Worm (Caenorhabditis elegans) whole organism, L3 larva: Measurements from ENCODE around the gene col-19.

Experiments
- R02D3.7 ChIP-seq: fragments of 150-350 bp; optimal IDR thresholded peaks from 2 replicates; lab custom pipeline; 2014; ENCODE audit warnings: missing biosample characterization, missing genetic modification characterization
- ZK546.5 ChIP-seq: sonication (generic microtip); optimal IDR thresholded peaks from 2 replicates; lab custom pipeline; 2017; ENCODE audit warnings: missing biosample characterization, missing genetic modification characterization
- aly-2 ChIP-seq: fragments of 150-350 bp; optimal IDR thresholded peaks from 2 replicates; lab custom pipeline; 2014; ENCODE audit warnings: missing biosample characterization, missing genetic modification characterization
- ceh-16 ChIP-seq: sonication (generic microtip); optimal IDR thresholded peaks from 2 replicates; lab custom pipeline; 2017; ENCODE audit warnings: missing biosample characterization, missing genetic modification characterization
- ceh-28 ChIP-seq: fragments of 150-350 bp; optimal IDR thresholded peaks from 2 replicates; lab custom pipeline; 2014; ENCODE audit warnings: missing biosample characterization, missing genetic modification reagents, missing genetic modification characterization
- ceh-82 ChIP-seq: fragments of 150-350 bp; optimal IDR thresholded peaks from 2 replicates; lab custom pipeline; 2014; ENCODE audit warnings: missing biosample characterization, missing genetic modification characterization
- ceh-9 ChIP-seq: sonication (generic microtip); optimal IDR thresholded peaks from 2 replicates; lab custom pipeline; 2018; ENCODE audit warnings: missing biosample characterization, missing genetic modification characterization
- daf-12 ChIP-seq: fragments of 150-350 bp; optimal IDR thresholded peaks from 2 replicates; lab custom pipeline; 2014; ENCODE audit warnings: missing biosample characterization, missing genetic modification reagents, missing genetic modification characterization
- egl-27 ChIP-seq: sonication (generic microtip); optimal IDR thresholded peaks from 4 replicates; lab custom pipeline; 2017; ENCODE audit warnings: missing biosample characterization, missing genetic modification reagents, missing genetic modification characterization
- egl-5 ChIP-seq: fragments of 150-350 bp; optimal IDR thresholded peaks from 2 replicates; lab custom pipeline; 2017; ENCODE audit warnings: missing biosample characterization, missing genetic modification reagents, missing genetic modification characterization, inconsistent platforms
- elt-1 ChIP-seq: fragments of 150-350 bp; optimal IDR thresholded peaks from 2 replicates; lab custom pipeline; 2014; ENCODE audit warnings: missing biosample characterization, missing genetic modification characterization
- elt-2 ChIP-seq: sonication (generic microtip); optimal IDR thresholded peaks from 2 replicates; lab custom pipeline; 2016; ENCODE audit warnings: missing genetic modification reagents, mild to moderate bottlenecking, missing genetic modification characterization, missing compliant biosample characterization
- elt-3 ChIP-seq, 3 experiments: fragments of 150-350 bp in 1 of 3; sonication (generic microtip) in 2 of 3; optimal IDR thresholded peaks; 2 replicates in 2 of 3; 4 replicates in 1 of 3; lab custom pipeline; 2014 to 2017; ENCODE audit warnings: missing biosample characterization in 3 of 3, missing genetic modification characterization in 3 of 3
- fkh-2 ChIP-seq: fragments of 150-350 bp; optimal IDR thresholded peaks from 2 replicates; lab custom pipeline; 2014; ENCODE audit warnings: missing biosample characterization, missing genetic modification reagents, missing genetic modification characterization
- fos-1 ChIP-seq: fragments of 150-350 bp; optimal IDR thresholded peaks from 2 replicates; lab custom pipeline; 2014; ENCODE audit warnings: missing biosample characterization, missing genetic modification characterization
- hmg-11 ChIP-seq: sonication (generic microtip); optimal IDR thresholded peaks from 2 replicates; lab custom pipeline; 2016; ENCODE audit warnings: missing genetic modification characterization, missing compliant biosample characterization
- jun-1 ChIP-seq: fragments of 150-350 bp; optimal IDR thresholded peaks from 2 replicates; lab custom pipeline; 2014; ENCODE audit warnings: missing biosample characterization, missing genetic modification reagents, missing genetic modification characterization
- lin-15B ChIP-seq: fragments of 150-350 bp; optimal IDR thresholded peaks from 2 replicates; lab custom pipeline; 2014; ENCODE audit warnings: missing biosample characterization, missing genetic modification characterization
- mdl-1 ChIP-seq: fragments of 150-350 bp; optimal IDR thresholded peaks from 2 replicates; lab custom pipeline; 2014; ENCODE audit warnings: missing biosample characterization, missing genetic modification characterization
- mml-1 ChIP-seq: fragments of 150-350 bp; sonication (generic microtip); optimal IDR thresholded peaks from 3 replicates; lab custom pipeline; 2014; ENCODE audit warnings: missing biosample characterization, missing genetic modification characterization
- nfya-1 ChIP-seq: sonication (generic microtip); optimal IDR thresholded peaks from 2 replicates; lab custom pipeline; 2017; ENCODE audit warnings: missing genetic modification characterization, mild to moderate bottlenecking, missing compliant biosample characterization, antibody characterized with exemption, moderate library complexity; ENCODE audit not compliant: insufficient read depth
- nhr-11 ChIP-seq: fragments of 150-350 bp; optimal IDR thresholded peaks from 2 replicates; lab custom pipeline; 2014; ENCODE audit warnings: missing biosample characterization, missing genetic modification characterization
- nhr-12 ChIP-seq: fragments of 150-350 bp; optimal IDR thresholded peaks from 2 replicates; lab custom pipeline; 2014; ENCODE audit warnings: missing biosample characterization, missing genetic modification characterization
- nhr-237 ChIP-seq: fragments of 150-350 bp; optimal IDR thresholded peaks from 2 replicates; lab custom pipeline; 2014; ENCODE audit warnings: missing biosample characterization, missing genetic modification characterization
- nhr-25 ChIP-seq: sonication (generic microtip); optimal IDR thresholded peaks from 2 replicates; lab custom pipeline; 2017; ENCODE audit warnings: missing biosample characterization, missing genetic modification characterization
- nhr-28 ChIP-seq: fragments of 150-350 bp; optimal IDR thresholded peaks from 2 replicates; lab custom pipeline; 2014; ENCODE audit warnings: missing biosample characterization, missing genetic modification characterization
- nhr-43 ChIP-seq: sonication (generic microtip); optimal IDR thresholded peaks from 2 replicates; lab custom pipeline; 2016; ENCODE audit warnings: mild to moderate bottlenecking, missing genetic modification characterization, missing compliant biosample characterization; ENCODE audit not compliant: poor library complexity, severe bottlenecking
- nhr-67 ChIP-seq: fragments of 150-350 bp; optimal IDR thresholded peaks from 2 replicates; lab custom pipeline; 2014; ENCODE audit warnings: missing biosample characterization, missing genetic modification characterization
- nhr-77 ChIP-seq: fragments of 150-350 bp; optimal IDR thresholded peaks from 2 replicates; lab custom pipeline; 2014; ENCODE audit warnings: missing biosample characterization, missing genetic modification characterization
- pha-4 ChIP-seq: fragments of 150-350 bp; optimal IDR thresholded peaks from 2 replicates; lab custom pipeline; 2014; ENCODE audit warnings: missing biosample characterization, missing genetic modification reagents, missing genetic modification characterization
- sea-2 ChIP-seq: fragments of 150-350 bp; sonication (generic microtip); optimal IDR thresholded peaks from 4 replicates; lab custom pipeline; 2014; ENCODE audit warnings: missing biosample characterization, missing genetic modification reagents, missing genetic modification characterization
- snpc-4 ChIP-seq: fragments of 150-350 bp; optimal IDR thresholded peaks from 2 replicates; lab custom pipeline; 2014; ENCODE audit warnings: missing biosample characterization, missing genetic modification characterization
- unc-39 ChIP-seq: sonication (generic microtip); optimal IDR thresholded peaks from 4 replicates; lab custom pipeline; 2017; ENCODE audit warnings: missing biosample characterization, missing genetic modification characterization
- unc-62 ChIP-seq: fragments of 150-350 bp; sonication (generic microtip); optimal IDR thresholded peaks from 4 replicates; lab custom pipeline; 2014; ENCODE audit warnings: missing biosample characterization, missing genetic modification reagents, missing genetic modification characterization
- zag-1 ChIP-seq: fragments of 150-350 bp; optimal IDR thresholded peaks from 2 replicates; lab custom pipeline; 2014; ENCODE audit warnings: missing biosample characterization, missing genetic modification characterization
- ztf-11 ChIP-seq: fragments of 150-350 bp; optimal IDR thresholded peaks from 2 replicates; lab custom pipeline; 2014; ENCODE audit warnings: missing biosample characterization, missing genetic modification characterization
- ztf-4 ChIP-seq: fragments of 150-350 bp; optimal IDR thresholded peaks from 2 replicates; lab custom pipeline; 2014; ENCODE audit warnings: missing biosample characterization, missing genetic modification characterization

The col-19 gene

DNA sequence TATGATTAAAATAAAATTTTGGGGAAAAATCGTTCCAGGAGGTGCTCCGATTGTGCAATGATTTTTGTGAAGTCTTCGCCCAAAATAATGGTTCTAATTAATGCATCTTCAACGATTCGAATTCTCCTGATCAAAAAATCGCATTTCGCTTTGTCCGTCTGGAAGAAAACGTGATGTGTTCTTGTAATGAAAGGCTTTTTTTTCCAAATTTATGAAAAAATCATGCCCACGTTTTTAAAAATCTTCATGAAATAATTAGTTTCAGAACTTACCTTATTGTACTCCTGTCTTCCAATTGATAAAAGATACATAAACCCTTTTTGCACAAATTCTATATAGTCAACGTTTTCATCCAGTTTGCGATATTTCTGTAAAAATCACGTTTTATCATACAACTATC lies 31.9 kb upstream of the col-19 start:
- TF ChIP-seq egl-27 (tag; lab: Kevin White, UChicago) (no peak), mdl-1 (tag; lab: Kevin White, UChicago) (no peak), unc-62 (GFP tag; lab: Kevin White, UChicago) (no peak), zag-1 (tag; lab: Kevin White, UChicago) (no peak), ztf-11 (tag; lab: Kevin White, UChicago) (no peak), lin-15B (tag; lab: Kevin White, UChicago) (no peak), nhr-67 (tag; lab: Kevin White, UChicago) (no peak), R02D3.7 (tag; lab: Kevin White, UChicago) (no peak), sea-2 (no peak), nfya-1 (no peak), egl-5 (tag; lab: Kevin White, UChicago) (no peak), aly-2 (tag; lab: Kevin White, UChicago) (no peak), ZK546.5 (no peak), elt-3 (tag; optimal IDR thresholded peaks at IDR 0.05; lab: Kevin White, UChicago) (no peak), nhr-12 (no peak), unc-39 (no peak), nhr-28 (tag; lab: Kevin White, UChicago) (no peak)
- TF ChIP-seq, all 47 proteins: peak for 0

DNA sequence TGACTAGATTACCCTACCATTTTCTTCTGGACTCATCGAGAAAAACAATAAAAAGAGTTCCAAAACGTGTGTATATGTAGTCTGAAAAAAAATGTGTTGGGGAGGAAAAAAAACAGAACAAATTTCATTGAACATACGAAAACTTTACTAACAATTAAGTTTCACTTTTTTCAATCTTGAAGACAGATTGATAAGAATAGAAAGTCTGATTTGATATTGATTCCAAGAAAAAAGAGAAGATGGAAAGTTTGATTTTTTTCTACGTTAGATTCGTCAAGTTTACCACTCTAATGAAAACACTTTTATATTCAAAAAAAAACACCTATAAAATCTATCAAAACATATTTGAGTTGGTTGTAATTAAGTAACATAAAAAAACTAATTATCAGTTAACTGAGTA lies 31.0 kb upstream of the col-19 start, which contains the start of gene R04A9.9:
Gene R04A9.9 (minus strand): TSS at position 101 of the 400 bp plus-strand sequence.
- TF ChIP-seq R02D3.7 (tag; lab: Kevin White, UChicago) (no peak), nhr-25 (tag; lab: Kevin White, UChicago) (no peak), snpc-4 (tag; lab: Kevin White, UChicago) (no peak), pha-4 (no peak), elt-1 (tag; lab: Kevin White, UChicago) (no peak)

DNA sequence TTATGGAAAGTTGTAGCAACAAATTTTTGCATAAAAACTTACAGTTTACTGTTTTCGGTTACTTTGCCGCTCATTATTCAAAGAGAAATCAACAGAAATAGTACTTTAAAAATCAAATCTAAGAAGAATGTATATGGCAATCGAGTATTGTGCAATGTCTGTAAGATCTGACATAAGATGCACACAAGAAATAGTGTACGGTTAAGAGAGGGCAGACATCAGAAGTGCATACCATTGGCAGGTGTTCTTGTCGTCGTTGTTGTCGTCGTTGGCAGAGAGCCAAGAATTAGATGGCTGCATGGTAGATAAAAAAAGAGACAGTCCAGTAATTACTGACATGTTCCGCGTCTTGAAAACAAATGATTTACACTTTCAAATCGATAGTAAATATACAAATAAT lies 26.8 kb upstream of the col-19 start, which contains the start of gene R04A9.7:
Gene R04A9.7 (minus strand): TSS at position 184 of the 400 bp plus-strand sequence.
- no peak for TF ChIP-seq ceh-9 (tag; lab: Kevin White, UChicago)
- no peak for TF ChIP-seq jun-1 (tag; lab: Kevin White, UChicago)
- no peak for TF ChIP-seq nhr-43
- no peak for TF ChIP-seq hmg-11
- TF ChIP-seq pha-4: no peak
- no peak for TF ChIP-seq nfya-1
- TF ChIP-seq daf-12: no peak
- no peak for TF ChIP-seq zag-1 (tag; lab: Kevin White, UChicago)
- TF ChIP-seq ztf-11 (tag; lab: Kevin White, UChicago): no peak
- TF ChIP-seq unc-62 (GFP tag; lab: Kevin White, UChicago): no peak
- TF ChIP-seq ztf-4 (tag; lab: Kevin White, UChicago): no peak
- TF ChIP-seq nhr-237 (tag; lab: Kevin White, UChicago): no peak
- TF ChIP-seq nhr-25 (tag; lab: Kevin White, UChicago): no peak
- no peak for TF ChIP-seq nhr-77 (tag; lab: Kevin White, UChicago)
- TF ChIP-seq mml-1 (tag; lab: Kevin White, UChicago): no peak
- no peak for TF ChIP-seq fkh-2
- TF ChIP-seq, all 47 proteins: peak for 0

DNA sequence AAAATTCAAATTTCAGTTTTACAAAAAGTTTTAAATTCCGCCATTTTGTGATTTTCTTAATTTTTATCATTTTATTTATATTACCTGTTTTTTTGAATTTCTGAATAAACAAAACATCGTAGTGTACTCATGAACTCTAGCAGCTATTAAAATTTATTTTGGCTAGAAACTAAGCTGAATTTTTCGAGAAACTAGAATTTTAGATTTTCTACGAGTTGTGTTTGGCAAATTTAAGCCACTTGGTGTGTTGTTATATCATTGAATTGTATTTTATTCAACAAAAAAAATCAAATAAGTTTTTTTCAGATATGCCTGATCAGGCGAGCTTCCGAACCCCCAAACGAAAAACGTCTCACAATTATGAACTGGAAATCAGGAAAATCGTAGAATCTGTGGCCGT lies 24.2 kb upstream of the col-19 start, which contains the start of gene R04A9.6:
Gene R04A9.6 (plus strand): TSS at position 301 of the 400 bp plus-strand sequence.
- TF ChIP-seq fos-1 (tag; lab: Kevin White, UChicago) (no peak), ceh-16 (tag; lab: Kevin White, UChicago) (no peak), ceh-82 (no peak), ceh-28 (no peak), aly-2 (tag; lab: Kevin White, UChicago) (no peak), nhr-11 (tag; lab: Kevin White, UChicago) (no peak), mml-1 (tag; lab: Kevin White, UChicago) (no peak), ceh-9 (tag; lab: Kevin White, UChicago) (no peak)

DNA sequence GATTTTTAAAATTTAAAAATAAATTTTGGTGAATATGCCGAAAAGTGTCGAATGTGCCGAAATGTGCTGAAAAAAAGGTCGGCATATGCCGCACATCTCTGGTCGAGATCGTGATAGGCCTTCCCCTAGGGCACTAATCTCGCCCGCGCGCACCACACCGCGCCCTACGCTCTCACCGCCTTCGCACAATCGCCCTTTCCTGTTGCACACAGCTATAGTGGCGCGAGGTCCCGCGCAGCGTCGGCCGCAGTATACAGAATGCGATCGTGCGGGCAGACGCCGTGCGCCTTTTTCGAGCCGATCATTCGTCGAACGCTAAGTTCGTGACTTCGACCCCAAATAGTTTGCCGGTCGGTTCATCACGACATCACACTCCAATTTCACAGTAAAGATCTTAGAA lies 22.0 kb upstream of the col-19 start:
- TF ChIP-seq elt-2 (tag; lab: Kevin White, UChicago): no peak
- no peak for TF ChIP-seq nhr-237 (tag; lab: Kevin White, UChicago)
- TF ChIP-seq elt-3 (tag; optimal IDR thresholded peaks at IDR 0.05; lab: Kevin White, UChicago): no peak
- no peak for TF ChIP-seq lin-15B (tag; lab: Kevin White, UChicago)
- TF ChIP-seq snpc-4 (tag; lab: Kevin White, UChicago): no peak
- no peak for TF ChIP-seq nhr-77 (tag; lab: Kevin White, UChicago)
- no peak for TF ChIP-seq egl-27 (tag; lab: Kevin White, UChicago)
- TF ChIP-seq nhr-11 (tag; lab: Kevin White, UChicago): no peak
- TF ChIP-seq jun-1 (tag; lab: Kevin White, UChicago): no peak
- no peak for TF ChIP-seq nhr-25 (tag; lab: Kevin White, UChicago)
